Worm (Caenorhabditis elegans) whole organism, L4 larva: ENCODE data around the gene srbc-16.

ENCODE experiments used
- D1046.2 ChIP-seq: fragments of 200-800 bp; sonication (Bioruptor generic); IDR thresholded peaks from 2 replicates; pipeline ENCODE4 v1.3.6; 2022; ENCODE audit warnings: missing genetic modification characterization, missing compliant biosample characterization
- F26F4.8 ChIP-seq: fragments of 200-800 bp; sonication (Bioruptor generic); conservative IDR thresholded peaks from 2 replicates; pipeline ENCODE4 v1.3.6; 2022; ENCODE audit warnings: missing genetic modification characterization, missing compliant biosample characterization
- F44E2.7 ChIP-seq: fragments of 200-800 bp; sonication (Bioruptor generic); IDR thresholded peaks from 2 replicates; pipeline ENCODE4 v2.1.2; 2022; ENCODE audit warnings: missing genetic modification characterization, missing compliant biosample characterization
- F49E8.2 ChIP-seq: sonication (generic microtip); optimal IDR thresholded peaks from 2 replicates; lab custom pipeline; 2016; ENCODE audit warnings: missing compliant biosample characterization, mild to moderate bottlenecking, missing genetic modification characterization, borderline replicate concordance
- R02D3.7 ChIP-seq: fragments of 150-350 bp; sonication (generic microtip); optimal IDR thresholded peaks from 3 replicates; lab custom pipeline; 2014; ENCODE audit warnings: missing biosample characterization, missing genetic modification characterization
- Y48G9A.11 ChIP-seq: fragments of 200-800 bp; sonication (Bioruptor generic); IDR thresholded peaks from 2 replicates; pipeline ENCODE4 v1.3.6; 2022; ENCODE audit warnings: missing genetic modification reagents, missing genetic modification characterization, missing compliant biosample characterization
- Y5F2A.4 ChIP-seq: fragments of 200-800 bp; sonication (Bioruptor generic); optimal IDR thresholded peaks from 2 replicates; lab custom pipeline; 2018; ENCODE audit warnings: mild to moderate bottlenecking, missing genetic modification characterization, missing compliant biosample characterization
- aha-1 ChIP-seq: fragments of 150-350 bp; peaks from one replicate; lab custom pipeline; 2014; ENCODE audit warnings: missing biosample characterization, missing genetic modification characterization
- aly-2 ChIP-seq: sonication (generic microtip); optimal IDR thresholded peaks from 2 replicates; lab custom pipeline; 2018; ENCODE audit warnings: missing biosample characterization, missing genetic modification characterization
- ama-1 ChIP-seq: fragments of 150-350 bp; optimal IDR thresholded peaks from 2 replicates; lab custom pipeline; 2014; ENCODE audit warnings: inconsistent platforms, mixed read lengths
- attf-4 ChIP-seq: sonication (generic microtip); optimal IDR thresholded peaks from 3 replicates; lab custom pipeline; 2017; ENCODE audit warnings: missing biosample characterization, missing genetic modification characterization
- ceh-62 ChIP-seq: sonication (generic microtip); optimal IDR thresholded peaks from 2 replicates; lab custom pipeline; 2017; ENCODE audit warnings: missing biosample characterization, missing genetic modification characterization
- cey-2 ChIP-seq: sonication (generic microtip); optimal IDR thresholded peaks from 3 replicates; lab custom pipeline; 2017; ENCODE audit warnings: missing genetic modification characterization, mild to moderate bottlenecking, missing compliant biosample characterization, antibody characterized with exemption, borderline replicate concordance; ENCODE audit not compliant: insufficient read depth
- dmd-6 ChIP-seq: fragments of 200-800 bp; sonication (Bioruptor generic); IDR thresholded peaks from 2 replicates; pipeline ENCODE4 v1.3.6; 2022; ENCODE audit warnings: missing genetic modification reagents, missing genetic modification characterization, missing compliant biosample characterization
- dmd-8 ChIP-seq: fragments of 200-800 bp; sonication (Bioruptor generic); IDR thresholded peaks from 2 replicates; pipeline ENCODE4 v1.3.6; 2022; ENCODE audit warnings: missing genetic modification characterization, missing compliant biosample characterization
- dmd-9 ChIP-seq: fragments of 200-800 bp; sonication (Bioruptor generic); IDR thresholded peaks from 2 replicates; pipeline ENCODE4 v1.3.6; 2022; ENCODE audit warnings: missing genetic modification reagents, missing genetic modification characterization, missing compliant biosample characterization
- egl-27 ChIP-seq: sonication (generic microtip); optimal IDR thresholded peaks from 3 replicates; lab custom pipeline; 2017; ENCODE audit warnings: missing biosample characterization, missing genetic modification reagents, missing genetic modification characterization
- egl-43 ChIP-seq: fragments of 200-800 bp; sonication (Bioruptor generic); IDR thresholded peaks from 2 replicates; pipeline ENCODE4 v1.3.6; 2022; ENCODE audit warnings: missing genetic modification reagents, missing genetic modification characterization, missing compliant biosample characterization
- fkh-10 ChIP-seq: fragments of 150-350 bp; optimal IDR thresholded peaks from 2 replicates; lab custom pipeline; 2014; ENCODE audit warnings: missing biosample characterization, missing genetic modification reagents, missing genetic modification characterization
- hlh-11 ChIP-seq: fragments of 200-800 bp; sonication (Bioruptor generic); optimal IDR thresholded peaks from 2 replicates; lab custom pipeline; 2018; ENCODE audit warnings: mild to moderate bottlenecking, missing genetic modification characterization, missing compliant biosample characterization
- jun-1 ChIP-seq: fragments of 150-350 bp; optimal IDR thresholded peaks from 2 replicates; lab custom pipeline; 2014; ENCODE audit warnings: missing biosample characterization, missing genetic modification reagents, missing genetic modification characterization
- lin-1 ChIP-seq: fragments of 200-800 bp; sonication (Bioruptor generic); IDR thresholded peaks from 2 replicates; pipeline ENCODE4 v1.3.6; 2022; ENCODE audit warnings: missing genetic modification reagents, missing genetic modification characterization, missing compliant biosample characterization
- lin-13 ChIP-seq: fragments of 150-350 bp; optimal IDR thresholded peaks from 2 replicates; lab custom pipeline; 2014; ENCODE audit warnings: missing biosample characterization, missing genetic modification reagents, missing genetic modification characterization
- lin-15B ChIP-seq: fragments of 150-350 bp; sonication (generic microtip); optimal IDR thresholded peaks from 3 replicates; lab custom pipeline; 2014; ENCODE audit warnings: missing biosample characterization, missing genetic modification characterization
- lin-38 ChIP-seq: fragments of 200-800 bp; sonication (Bioruptor generic); IDR thresholded peaks from 2 replicates; pipeline ENCODE4 v1.3.6; 2022; ENCODE audit warnings: missing genetic modification reagents, missing genetic modification characterization, missing compliant biosample characterization
- lin-39 ChIP-seq: fragments of 150-350 bp; optimal IDR thresholded peaks from 2 replicates; lab custom pipeline; 2014; ENCODE audit warnings: missing biosample characterization, missing genetic modification reagents, missing genetic modification characterization
- lir-3 ChIP-seq: sonication (generic microtip); optimal IDR thresholded peaks from 2 replicates; lab custom pipeline; 2016; ENCODE audit warnings: mild to moderate bottlenecking, missing genetic modification characterization, missing compliant biosample characterization
- mdt-29 ChIP-seq: fragments of 200-800 bp; sonication (Bioruptor generic); IDR thresholded peaks from 2 replicates; pipeline ENCODE4 v1.3.6; 2022; ENCODE audit warnings: missing genetic modification reagents, missing genetic modification characterization, missing compliant biosample characterization
- mep-1 ChIP-seq: fragments of 150-350 bp; sonication (generic microtip); optimal IDR thresholded peaks from 3 replicates; lab custom pipeline; 2014; ENCODE audit warnings: missing biosample characterization, missing genetic modification characterization
- mxl-2 ChIP-seq: fragments of 200-800 bp; sonication (Bioruptor generic); conservative IDR thresholded peaks from 2 replicates; pipeline ENCODE4 v1.3.6; 2022; ENCODE audit warnings: missing genetic modification reagents, missing genetic modification characterization, missing compliant biosample characterization
- nhr-10 ChIP-seq: fragments of 150-350 bp; optimal IDR thresholded peaks from 2 replicates; lab custom pipeline; 2014; ENCODE audit warnings: missing biosample characterization, missing genetic modification characterization
- nhr-25 ChIP-seq: sonication (generic microtip); optimal IDR thresholded peaks from 2 replicates; lab custom pipeline; 2017; ENCODE audit warnings: missing genetic modification characterization, mild to moderate bottlenecking, missing compliant biosample characterization, antibody characterized with exemption, moderate library complexity, borderline replicate concordance; ENCODE audit not compliant: insufficient read depth
- nhr-28 ChIP-seq: fragments of 150-350 bp; optimal IDR thresholded peaks from 2 replicates; lab custom pipeline; 2014; ENCODE audit warnings: missing biosample characterization, missing genetic modification characterization
- nhr-42 ChIP-seq: fragments of 200-800 bp; sonication (Bioruptor generic); IDR thresholded peaks from 2 replicates; pipeline ENCODE4 v1.3.6; 2022; ENCODE audit warnings: missing genetic modification characterization, missing compliant biosample characterization
- nhr-77 ChIP-seq: fragments of 150-350 bp; optimal IDR thresholded peaks from 2 replicates; lab custom pipeline; 2014; ENCODE audit warnings: missing biosample characterization, missing genetic modification characterization
- php-3 ChIP-seq: fragments of 200-800 bp; sonication (Bioruptor generic); IDR thresholded peaks from 2 replicates; pipeline ENCODE4 v1.3.6; 2022; ENCODE audit warnings: missing genetic modification reagents, missing genetic modification characterization, missing compliant biosample characterization
- saeg-2 ChIP-seq: fragments of 200-800 bp; sonication (Bioruptor generic); IDR thresholded peaks from 2 replicates; pipeline ENCODE4 v1.3.6; 2022; ENCODE audit warnings: missing genetic modification reagents, missing genetic modification characterization, missing compliant biosample characterization
- set-16 ChIP-seq: fragments of 200-800 bp; sonication (Bioruptor generic); IDR thresholded peaks from 2 replicates; pipeline ENCODE4 v1.3.6; 2022; ENCODE audit warnings: missing genetic modification reagents, missing genetic modification characterization, missing compliant biosample characterization
- snpc-1.2 ChIP-seq: fragments of 200-800 bp; sonication (Bioruptor generic); IDR thresholded peaks from 2 replicates; pipeline ENCODE4 v1.3.6; 2022; ENCODE audit warnings: missing genetic modification reagents, missing genetic modification characterization, missing compliant biosample characterization
- spr-3 ChIP-seq: fragments of 200-800 bp; sonication (Bioruptor generic); optimal IDR thresholded peaks from 2 replicates; lab custom pipeline; 2018; ENCODE audit warnings: mild to moderate bottlenecking, missing genetic modification characterization, missing compliant biosample characterization
- tra-1 ChIP-seq: fragments of 200-800 bp; sonication (Bioruptor generic); IDR thresholded peaks from 2 replicates; pipeline ENCODE4 v1.3.6; 2022; ENCODE audit warnings: missing genetic modification reagents, missing genetic modification characterization, missing compliant biosample characterization
- unc-39 ChIP-seq: sonication (generic microtip); optimal IDR thresholded peaks from 2 replicates; lab custom pipeline; 2017; ENCODE audit warnings: missing biosample characterization, missing genetic modification characterization
- unc-62 ChIP-seq, 3 experiments: fragments of 150-350 bp in 1 of 3; sonication (generic microtip); optimal IDR thresholded peaks in 2 of 3; peaks in 1 of 3; 1 replicate in 1 of 3; 2 replicates in 2 of 3; lab custom pipeline; 2014 to 2017; ENCODE audit warnings: missing biosample characterization in 3 of 3, missing genetic modification characterization in 3 of 3, missing genetic modification reagents in 3 of 3, missing genotype in 1 of 3
- vab-7 ChIP-seq: fragments of 200-800 bp; sonication (Bioruptor generic); IDR thresholded peaks from 2 replicates; pipeline ENCODE4 v1.3.6; 2022; ENCODE audit warnings: missing genetic modification reagents, missing genetic modification characterization, missing compliant biosample characterization
- zag-1 ChIP-seq: fragments of 150-350 bp; optimal IDR thresholded peaks from 2 replicates; lab custom pipeline; 2014; ENCODE audit warnings: missing biosample characterization, missing genetic modification characterization
- zfp-2 ChIP-seq: sonication (generic microtip); optimal IDR thresholded peaks from 2 replicates; lab custom pipeline; 2016; ENCODE audit warnings: mild to moderate bottlenecking, missing genetic modification characterization, missing compliant biosample characterization
- zfp-3 ChIP-seq: fragments of 200-800 bp; sonication (Bioruptor generic); conservative IDR thresholded peaks from 2 replicates; pipeline ENCODE4 v1.3.6; 2022; ENCODE audit warnings: missing genetic modification reagents, missing genetic modification characterization, missing compliant biosample characterization
- zip-2 ChIP-seq: fragments of 150-350 bp; optimal IDR thresholded peaks from 2 replicates; lab custom pipeline; 2014; ENCODE audit warnings: missing biosample characterization, missing genetic modification characterization

srbc-16 gene

ce11 chrV:2199594-2199993 lies 17.8 kb downstream of the srbc-16 start:
- no peak for TF ChIP-seq nhr-25 (tag; lab: Kevin White, UChicago)
- TF ChIP-seq Y48G9A.11 = no peak
- no peak for TF ChIP-seq aha-1 (tag; lab: Kevin White, UChicago)
- TF ChIP-seq zag-1 (tag; lab: Kevin White, UChicago) = no peak
- TF ChIP-seq nhr-42 (GFP tag; lab: Robert Waterston, UW) = no peak
- no peak for TF ChIP-seq unc-62 (GFP tag; optimal IDR thresholded peaks at IDR 0.05 in 1 of 2; lab: Kevin White, UChicago)
- TF ChIP-seq unc-62 (tag; optimal IDR thresholded peaks at IDR 0.05; lab: Kevin White, UChicago) = no peak
- TF ChIP-seq cey-2 = no peak
- TF ChIP-seq nhr-28 (tag; lab: Kevin White, UChicago) = no peak
- no peak for TF ChIP-seq jun-1 (tag; lab: Kevin White, UChicago)
- no peak for TF ChIP-seq lin-1 (GFP tag; lab: Robert Waterston, UW)
- no peak for TF ChIP-seq mdt-29 (GFP tag; lab: Robert Waterston, UW)
- no peak for TF ChIP-seq mep-1 (tag; lab: Kevin White, UChicago)
- TF ChIP-seq egl-27 (tag; lab: Kevin White, UChicago) = no peak

ce11 chrV:2200402-2200801 lies 18.6 kb downstream of the srbc-16 start:
- TF ChIP-seq lir-3 (tag; lab: Kevin White, UChicago) (no peak), mxl-2 (GFP tag; lab: Robert Waterston, UW) (no peak), F44E2.7 (GFP tag; lab: Robert Waterston, UW) (no peak), php-3 (no peak), egl-43 (GFP tag; lab: Robert Waterston, UW) (0 out of 2 replicates have a peak, but pooled peaks have one; percentile 3), zip-2 (no peak), spr-3 (GFP tag; lab: Kevin White, UChicago) (no peak), set-16 (GFP tag; lab: Robert Waterston, UW) (peak; percentile 69; the same call in 1 of the 2 replicates), F26F4.8 (GFP tag; lab: Robert Waterston, UW) (no peak), D1046.2 (GFP tag; lab: Robert Waterston, UW) (no peak), nhr-77 (tag; lab: Kevin White, UChicago) (no peak), ama-1 (lab: Kevin White, UChicago) (no peak), Y5F2A.4 (no peak), R02D3.7 (tag; lab: Kevin White, UChicago) (no peak), snpc-1.2 (GFP tag; lab: Robert Waterston, UW) (no peak)

- TF ChIP-seq saeg-2 = no peak
- no peak for TF ChIP-seq lin-15B
- no peak for TF ChIP-seq nhr-42 (GFP tag; lab: Robert Waterston, UW)
- no peak for TF ChIP-seq unc-39 (tag; lab: Kevin White, UChicago)
- no peak for TF ChIP-seq D1046.2 (GFP tag; lab: Robert Waterston, UW)
- no peak for TF ChIP-seq lin-39 (tag; lab: Kevin White, UChicago)
- TF ChIP-seq dmd-9 (GFP tag; lab: Robert Waterston, UW) = no peak
- no peak for TF ChIP-seq unc-62 (GFP tag; optimal IDR thresholded peaks at IDR 0.05 in 1 of 2; lab: Kevin White, UChicago)
- TF ChIP-seq unc-62 (tag; optimal IDR thresholded peaks at IDR 0.05; lab: Kevin White, UChicago) = no peak
- no peak for TF ChIP-seq ceh-62
- TF ChIP-seq attf-4 = no peak
- no peak for TF ChIP-seq aha-1 (tag; lab: Kevin White, UChicago)
- TF ChIP-seq vab-7 = no peak
- TF ChIP-seq lin-38 (GFP tag; lab: Robert Waterston, UW) = no peak
- TF ChIP-seq aly-2 (tag; lab: Kevin White, UChicago) = no peak
- no peak for TF ChIP-seq fkh-10 (GFP tag; lab: Kevin White, UChicago)
- TF ChIP-seq zfp-3 (GFP tag; lab: Robert Waterston, UW) = no peak
- TF ChIP-seq tra-1 (GFP tag; lab: Robert Waterston, UW) = no peak
- no peak for TF ChIP-seq nhr-10 (tag; lab: Kevin White, UChicago)
- no peak for TF ChIP-seq nhr-77 (tag; lab: Kevin White, UChicago)
- TF ChIP-seq F49E8.2 (tag; lab: Kevin White, UChicago) = no peak
- peak; percentile 50; the same call in 1 of the 2 replicates for TF ChIP-seq dmd-6 (GFP tag; lab: Robert Waterston, UW)
- peak; percentile 37 for TF ChIP-seq nhr-28 (tag; lab: Kevin White, UChicago)
- TF ChIP-seq zfp-2 (tag; lab: Kevin White, UChicago) = no peak
- no peak for TF ChIP-seq zag-1 (tag; lab: Kevin White, UChicago)
- TF ChIP-seq snpc-1.2 (GFP tag; lab: Robert Waterston, UW) = no peak
- TF ChIP-seq hlh-11 (tag; lab: Kevin White, UChicago) = peak; percentile 2
- no peak for TF ChIP-seq lin-13
- no peak for TF ChIP-seq dmd-8 (GFP tag; lab: Robert Waterston, UW)
Observed at ce11 chrV:2201240-2201639, 19.4 kb downstream of the srbc-16 start, which contains the start of gene cyp-32B1. cyp-32B1 (minus strand) TSS chrV:2201415.
